Fruit fly (Drosophila melanogaster): Measurements from ENCODE around the gene Mst84Db.

The Mst84Db gene

DNA sequence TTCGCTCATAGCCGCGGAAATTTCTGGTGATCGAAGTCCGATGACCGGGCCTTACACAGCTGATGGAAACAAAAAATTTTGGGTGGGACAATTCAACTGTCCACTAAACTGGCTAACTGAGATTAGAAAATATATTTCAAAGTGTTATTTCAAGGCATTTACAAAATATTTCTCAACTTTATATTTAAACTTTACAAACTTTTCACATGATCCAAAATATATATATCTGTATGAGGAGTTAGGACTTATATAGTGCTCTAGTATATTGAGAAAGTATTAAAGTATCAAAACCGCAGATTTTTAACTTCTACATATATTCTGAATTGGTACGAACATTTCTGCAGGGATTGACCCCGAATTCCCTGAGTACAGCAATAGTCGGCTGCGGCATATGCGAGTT, 3.4 kb downstream of the Mst84Db start, which contains the start of gene CG17944:
CG17944 (minus strand) TSS at position 101 of the 400 bp plus-strand sequence.
- no peak for TF ChIP-seq Abd-B (GFP tag; optimal IDR thresholded peaks at IDR 0.05)
- no peak for TF ChIP-seq N (GFP tag; optimal IDR thresholded peaks at IDR 0.05)
- TF ChIP-seq Hnf4 (GFP tag; optimal IDR thresholded peaks at IDR 0.05): no peak
- no peak for TF ChIP-seq br (GFP tag; optimal IDR thresholded peaks at IDR 0.05)
- no peak for TF ChIP-seq jim (GFP tag; optimal IDR thresholded peaks at IDR 0.05)
- TF ChIP-seq sage (GFP tag; optimal IDR thresholded peaks at IDR 0.05): no peak
- TF ChIP-seq ey (GFP tag; optimal IDR thresholded peaks at IDR 0.05): no peak
- no peak for TF ChIP-seq foxo (GFP tag; optimal IDR thresholded peaks at IDR 0.05)
- no peak for TF ChIP-seq Dif (GFP tag; optimal IDR thresholded peaks at IDR 0.05; ENCODE audit: partially characterized antibody)
- no peak for TF ChIP-seq CG9705 (GFP tag; optimal IDR thresholded peaks at IDR 0.05)
- TF ChIP-seq Mio (GFP tag; optimal IDR thresholded peaks at IDR 0.05): no peak
- no peak for TF ChIP-seq Sp1 (GFP tag; optimal IDR thresholded peaks at IDR 0.05)
- no peak for TF ChIP-seq CG32264 (GFP tag; optimal IDR thresholded peaks at IDR 0.05)

DNA sequence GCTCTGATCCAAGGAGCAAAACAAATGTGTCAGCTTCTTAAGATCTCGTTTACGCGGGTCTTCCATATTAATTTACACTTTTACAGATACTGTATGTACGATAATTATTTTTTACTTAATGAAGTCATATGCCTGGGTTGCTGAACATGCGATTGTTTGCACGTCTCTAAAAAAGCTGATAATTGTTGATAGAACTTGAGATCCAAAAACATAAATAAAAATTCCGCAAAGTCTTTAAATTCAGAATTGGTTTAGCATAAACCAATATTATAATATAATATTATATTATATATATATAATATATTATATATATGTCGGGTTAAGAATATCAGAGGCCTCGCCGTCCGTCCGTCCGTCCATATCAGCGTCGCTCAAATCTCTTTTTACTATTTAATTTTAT, 16.0 kb downstream of the Mst84Db start, which contains the start of gene CG43290:
CG43290 (minus strand) TSS at position 101 of the 400 bp plus-strand sequence.
- TF ChIP-seq Sp1 (GFP tag; optimal IDR thresholded peaks at IDR 0.05) (no peak), Hr78 (GFP tag; optimal IDR thresholded peaks at IDR 0.05) (no peak), Jra (GFP tag; optimal IDR thresholded peaks at IDR 0.05) (no peak), OdsH (GFP tag; optimal IDR thresholded peaks at IDR 0.05) (no peak), lola (GFP tag; optimal IDR thresholded peaks at IDR 0.05) (no peak), Dif (GFP tag; optimal IDR thresholded peaks at IDR 0.05; ENCODE audit: partially characterized antibody) (no peak), woc (GFP tag; optimal IDR thresholded peaks at IDR 0.05) (no peak), foxo (GFP tag; optimal IDR thresholded peaks at IDR 0.05) (no peak), GATAd (GFP tag; optimal IDR thresholded peaks at IDR 0.05) (no peak)

DNA sequence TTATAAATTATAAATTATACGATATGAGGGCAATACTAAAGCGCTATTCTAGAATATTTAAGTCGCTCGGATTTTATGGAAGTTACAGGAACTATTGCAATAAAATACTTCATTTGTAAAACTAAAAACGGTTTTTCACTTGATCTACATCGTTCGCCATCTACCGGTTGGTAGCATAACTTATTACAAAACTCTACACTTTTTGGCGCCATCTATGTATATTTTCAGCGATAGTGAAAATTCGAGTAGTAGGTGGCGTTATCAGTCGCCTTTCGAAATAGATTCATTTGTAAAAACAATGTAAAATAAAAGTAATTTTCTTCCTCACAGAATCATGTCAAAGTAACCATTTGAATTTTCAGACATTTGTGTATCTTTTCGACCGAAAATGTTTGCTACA, 19.0 kb downstream of the Mst84Db start, which contains the start of gene nxf4:
nxf4 (plus strand) TSS at position 286 of the 400 bp plus-strand sequence.
- TF ChIP-seq dsf (GFP tag; optimal IDR thresholded peaks at IDR 0.05; ENCODE audit: borderline replicate concordance) (no peak), Hr78 (GFP tag; optimal IDR thresholded peaks at IDR 0.05) (no peak), CG9705 (GFP tag; optimal IDR thresholded peaks at IDR 0.05) (no peak), woc (GFP tag; optimal IDR thresholded peaks at IDR 0.05) (no peak), h (GFP tag; optimal IDR thresholded peaks at IDR 0.05) (peak; percentile 15), usp (GFP tag; optimal IDR thresholded peaks at IDR 0.05) (no peak), sv (GFP tag; optimal IDR thresholded peaks at IDR 0.05) (peak; percentile 75), Myc (optimal IDR thresholded peaks at IDR 0.05) (no peak), fru (GFP tag; optimal IDR thresholded peaks at IDR 0.05) (peak; percentile 51), foxo (GFP tag; optimal IDR thresholded peaks at IDR 0.05) (peak in 1 of 2 experiments; percentile 38), psq (GFP tag; optimal IDR thresholded peaks at IDR 0.05) (no peak), Abd-B (GFP tag; optimal IDR thresholded peaks at IDR 0.05) (no peak), rgr (GFP tag; optimal IDR thresholded peaks at IDR 0.05) (peak; percentile 27), CrebA (GFP tag; optimal IDR thresholded peaks at IDR 0.05; ENCODE audit: borderline replicate concordance) (no peak), Dfd (GFP tag; optimal IDR thresholded peaks at IDR 0.05) (no peak), brk (GFP tag; optimal IDR thresholded peaks at IDR 0.05) (no peak), dl (GFP tag; optimal IDR thresholded peaks at IDR 0.05; ENCODE audit: insufficient read depth in 1 of 2, partially characterized antibody in 2 of 2) (no peak), Dif (GFP tag; optimal IDR thresholded peaks at IDR 0.05; ENCODE audit: partially characterized antibody) (no peak), Hr83 (GFP tag; optimal IDR thresholded peaks at IDR 0.05; ENCODE audit: poor library complexity, severe bottlenecking) (no peak), Mio (GFP tag; optimal IDR thresholded peaks at IDR 0.05) (no peak), CG32264 (GFP tag; optimal IDR thresholded peaks at IDR 0.05) (no peak), Rel (GFP tag; optimal IDR thresholded peaks at IDR 0.05) (no peak), Rel (tag; optimal IDR thresholded peaks at IDR 0.05) (no peak), dmrt93B (GFP tag; optimal IDR thresholded peaks at IDR 0.05) (no peak), Hnf4 (GFP tag; optimal IDR thresholded peaks at IDR 0.05) (peak; percentile 29), Vsx2 (GFP tag; optimal IDR thresholded peaks at IDR 0.05; ENCODE audit: partially characterized antibody) (no peak), tai (GFP tag; optimal IDR thresholded peaks at IDR 0.05) (peak; percentile 53), HLH106 (tag; optimal IDR thresholded peaks at IDR 0.05) (peak; percentile 28), GATAd (GFP tag; optimal IDR thresholded peaks at IDR 0.05) (no peak), ey (GFP tag; optimal IDR thresholded peaks at IDR 0.05) (no peak), Sp1 (GFP tag; optimal IDR thresholded peaks at IDR 0.05) (no peak), Jra (GFP tag; optimal IDR thresholded peaks at IDR 0.05) (no peak), lola (GFP tag; optimal IDR thresholded peaks at IDR 0.05) (no peak), jim (GFP tag; optimal IDR thresholded peaks at IDR 0.05) (no peak), pan (optimal IDR thresholded peaks at IDR 0.05) (no peak), N (GFP tag; optimal IDR thresholded peaks at IDR 0.05) (no peak), OdsH (GFP tag; optimal IDR thresholded peaks at IDR 0.05) (peak; percentile 25), sage (GFP tag; optimal IDR thresholded peaks at IDR 0.05) (no peak), br (GFP tag; optimal IDR thresholded peaks at IDR 0.05) (peak; percentile 6)
